Fruit fly (Drosophila melanogaster) whole organism, wandering third instar larva: ENCODE data around the gene CG10338.

Source experiments
- Abd-B ChIP-seq: fragments of >200 bp; optimal IDR thresholded peaks from 2 replicates; lab custom pipeline; 2017; ENCODE audit warnings: missing biosample characterization, missing genetic modification characterization
- CrebA ChIP-seq: fragments of 200-800 bp; sonication (Bioruptor generic); optimal IDR thresholded peaks from 2 replicates; lab custom pipeline; 2016; ENCODE audit warnings: missing biosample characterization, mild to moderate bottlenecking, missing genetic modification characterization, borderline replicate concordance
- Dfd ChIP-seq: fragments of >200 bp; optimal IDR thresholded peaks from 2 replicates; lab custom pipeline; 2017; ENCODE audit warnings: missing biosample characterization, missing genetic modification characterization
- Dif ChIP-seq: fragments of 200-275, 200-300 bp; sonication (Bioruptor generic); optimal IDR thresholded peaks from 2 replicates; lab custom pipeline; 2018; ENCODE audit warnings: missing biosample characterization, missing genetic modification characterization; ENCODE audit not compliant: partially characterized antibody
- Hr78 ChIP-seq: fragments of >200 bp; optimal IDR thresholded peaks from 2 replicates; lab custom pipeline; 2017; ENCODE audit warnings: missing biosample characterization, missing genetic modification characterization
- Jra ChIP-seq: sonication (Bioruptor generic); optimal IDR thresholded peaks from 2 replicates; lab custom pipeline; 2016; ENCODE audit warnings: missing biosample characterization, missing genetic modification characterization
- Myc ChIP-seq: fragments of >200 bp; optimal IDR thresholded peaks from 2 replicates; lab custom pipeline; 2017
- brk ChIP-seq: fragments of 200-800 bp; sonication (Bioruptor generic); optimal IDR thresholded peaks from 2 replicates; lab custom pipeline; 2016; ENCODE audit warnings: missing biosample characterization, mild to moderate bottlenecking, missing genetic modification characterization
- h ChIP-seq: fragments of 200-800 bp; sonication (Bioruptor generic); optimal IDR thresholded peaks from 3 replicates; lab custom pipeline; 2016; ENCODE audit warnings: missing biosample characterization, mild to moderate bottlenecking, missing genetic modification characterization
- psq ChIP-seq: fragments of 200-800 bp; sonication (Bioruptor generic); optimal IDR thresholded peaks from 3 replicates; lab custom pipeline; 2017; ENCODE audit warnings: missing biosample characterization, mild to moderate bottlenecking, missing genetic modification characterization, moderate library complexity
- usp ChIP-seq: fragments of >200 bp; optimal IDR thresholded peaks from 2 replicates; lab custom pipeline; 2017; ENCODE audit warnings: missing biosample characterization, missing genetic modification characterization

DNA sequence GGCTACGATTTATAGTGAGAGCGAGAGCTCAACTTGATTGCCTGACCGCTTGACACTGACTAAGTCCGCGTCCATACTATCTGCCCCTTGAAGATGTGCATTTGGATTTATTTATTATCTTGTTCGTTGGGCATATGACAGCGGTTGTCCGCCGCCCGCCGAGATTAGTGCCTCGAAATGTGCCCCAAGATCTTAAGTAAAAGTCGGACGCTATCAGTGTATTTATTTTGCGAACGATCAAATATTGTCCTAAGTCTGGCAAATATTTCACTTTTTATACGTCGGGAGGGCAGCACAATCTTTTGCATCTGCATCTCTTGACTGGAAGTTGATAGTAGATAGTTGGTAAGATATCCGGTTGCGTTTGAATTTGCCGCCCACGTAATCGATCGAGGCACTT is 18.2 kb downstream of the CG10338 start, which contains the start of gene Irk3:
- TF ChIP-seq Dfd, result no peak
- no peak for TF ChIP-seq brk
- TF ChIP-seq psq (GFP tag; lab: Kevin White, UChicago), result no peak
- TF ChIP-seq Jra (GFP tag; lab: Kevin White, UChicago), result no peak
- no peak for TF ChIP-seq Dif (GFP tag; lab: Kevin White, UChicago)
- no peak for TF ChIP-seq Hr78 (GFP tag; lab: Kevin White, UChicago)
- TF ChIP-seq h (GFP tag; lab: Kevin White, UChicago), result no peak
- TF ChIP-seq usp (GFP tag; lab: Kevin White, UChicago), result no peak
- TF ChIP-seq CrebA (GFP tag; lab: Kevin White, UChicago), result no peak
- no peak for TF ChIP-seq Myc
- TF ChIP-seq Abd-B (GFP tag; lab: Kevin White, UChicago), result no peak
